Fruit fly (Drosophila melanogaster): Measurements from ENCODE around the gene Mvl.
A peak's percentile ranks its signal among the peaks of the same experiment; 100 is the strongest.

Gene Mvl

DNA sequence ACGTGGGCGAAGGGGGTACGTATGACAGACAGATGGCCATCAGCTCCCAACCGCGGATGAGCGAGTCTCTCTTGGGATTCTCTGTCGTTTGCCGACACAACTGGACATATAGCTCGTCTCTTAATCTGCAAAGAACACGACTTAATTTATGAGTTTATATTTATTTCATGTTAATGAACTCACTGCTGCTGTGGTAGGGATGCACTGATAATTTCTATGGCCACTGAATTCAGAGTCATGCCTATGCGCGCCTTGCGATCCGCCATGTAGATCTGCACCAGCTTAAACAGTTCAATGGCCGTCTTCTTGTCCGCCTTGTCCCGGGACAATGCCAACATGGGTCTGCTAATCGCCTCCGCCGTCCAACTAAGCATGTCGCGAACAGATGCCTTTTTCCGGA, 24.4 kb upstream of the Mvl start:
- TF ChIP-seq CG17801 (GFP tag; optimal IDR thresholded peaks at IDR 0.05; ENCODE audit: partially characterized antibody), result no peak

DNA sequence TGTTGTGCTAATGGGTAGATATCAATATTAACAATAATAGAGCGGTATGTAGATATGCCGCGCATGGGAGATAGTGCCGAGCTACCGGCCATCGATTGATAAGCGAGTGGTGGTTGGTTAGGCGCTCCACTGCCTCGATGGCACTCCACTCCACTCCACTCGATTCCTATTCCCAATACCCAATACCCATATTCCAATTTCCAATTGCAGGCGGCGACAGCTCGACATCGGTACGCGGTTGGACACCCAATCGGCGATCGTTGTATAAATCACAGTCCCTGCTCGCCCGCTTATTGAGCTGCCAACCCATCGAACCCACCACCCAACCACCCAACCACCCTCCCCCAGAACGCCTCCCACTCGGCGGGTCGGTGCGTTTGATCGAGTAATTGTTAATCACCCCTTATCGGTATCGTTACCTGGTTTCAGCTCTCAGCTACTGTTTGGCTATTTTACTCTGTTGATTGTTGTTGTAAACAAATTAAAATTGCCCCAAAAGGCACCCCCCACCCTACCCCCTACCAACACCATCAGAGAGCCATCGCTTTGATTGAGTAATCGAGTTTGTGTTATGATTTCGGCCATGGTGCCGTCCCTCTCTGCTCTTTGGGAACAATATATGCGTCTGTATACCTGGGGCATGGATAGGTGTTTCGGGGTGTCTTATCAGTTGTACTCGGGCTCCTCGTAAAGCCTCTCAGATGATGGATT, 20.4 kb upstream of the Mvl start, which contains the start of gene HHEX:
Gene HHEX (minus strand): TSS at position 51 of the 711 bp plus-strand sequence.
- no peak for TF ChIP-seq CG17801 (GFP tag; optimal IDR thresholded peaks at IDR 0.05; ENCODE audit: partially characterized antibody)

DNA sequence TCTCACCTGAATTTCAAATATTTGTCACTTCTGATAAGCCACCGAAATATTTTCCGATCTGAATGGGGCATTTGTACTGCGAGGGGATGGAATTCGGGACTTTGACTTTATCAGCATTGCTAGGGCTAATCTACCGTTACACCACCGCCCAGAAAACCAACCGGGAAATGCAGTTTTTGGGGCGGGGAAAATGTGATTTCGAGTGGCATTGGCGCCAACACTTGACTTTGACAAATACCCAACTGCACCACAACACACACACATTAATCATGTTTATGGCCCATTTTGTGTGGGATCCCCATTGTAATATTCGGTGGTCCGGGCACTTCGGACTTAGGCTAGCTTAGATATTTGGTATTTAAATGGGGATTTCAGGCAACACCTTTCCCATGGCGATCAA, 18.4 kb upstream of the Mvl start:
- TF ChIP-seq CG17801 (GFP tag; optimal IDR thresholded peaks at IDR 0.05; ENCODE audit: partially characterized antibody), result no peak

DNA sequence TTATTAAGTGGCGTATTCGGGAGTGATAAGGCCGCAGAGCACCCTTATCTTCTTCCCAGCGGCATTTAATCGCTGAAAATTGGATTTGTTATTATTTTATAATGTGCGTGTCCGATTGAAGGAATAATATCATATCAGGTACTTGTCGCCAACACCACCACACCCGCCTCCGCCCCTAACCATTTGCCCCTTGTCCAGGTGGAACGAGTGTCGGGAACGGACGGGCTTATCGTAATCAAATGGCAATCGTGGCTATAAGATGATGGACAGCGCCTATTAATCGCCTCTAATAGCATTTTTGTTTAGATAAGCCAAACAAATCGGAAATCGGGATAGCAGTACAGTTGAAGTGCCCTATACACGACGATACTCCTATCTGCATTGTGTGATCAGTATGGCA, 17.6 kb upstream of the Mvl start:
- no peak for TF ChIP-seq CG17801 (GFP tag; optimal IDR thresholded peaks at IDR 0.05; ENCODE audit: partially characterized antibody)

DNA sequence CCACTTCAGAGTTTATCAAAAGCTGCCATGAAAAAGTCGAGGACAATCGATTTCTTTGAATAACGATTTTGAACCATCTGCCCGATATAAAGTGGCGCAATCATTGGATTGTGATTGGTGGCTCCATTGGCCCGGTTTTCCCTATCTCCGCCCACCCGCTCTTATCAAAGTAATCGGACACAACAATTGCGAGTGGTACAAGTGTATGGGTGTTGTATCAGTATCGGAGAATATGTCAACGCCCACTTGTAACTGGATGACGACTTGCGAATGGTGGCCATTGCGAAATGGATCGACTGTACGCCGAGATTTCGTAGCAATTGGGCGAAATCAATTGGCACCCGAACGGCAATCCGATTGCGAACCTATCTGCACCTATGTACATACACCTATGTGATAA, 17.0 kb upstream of the Mvl start:
- no peak for TF ChIP-seq CG17801 (GFP tag; optimal IDR thresholded peaks at IDR 0.05; ENCODE audit: partially characterized antibody)

DNA sequence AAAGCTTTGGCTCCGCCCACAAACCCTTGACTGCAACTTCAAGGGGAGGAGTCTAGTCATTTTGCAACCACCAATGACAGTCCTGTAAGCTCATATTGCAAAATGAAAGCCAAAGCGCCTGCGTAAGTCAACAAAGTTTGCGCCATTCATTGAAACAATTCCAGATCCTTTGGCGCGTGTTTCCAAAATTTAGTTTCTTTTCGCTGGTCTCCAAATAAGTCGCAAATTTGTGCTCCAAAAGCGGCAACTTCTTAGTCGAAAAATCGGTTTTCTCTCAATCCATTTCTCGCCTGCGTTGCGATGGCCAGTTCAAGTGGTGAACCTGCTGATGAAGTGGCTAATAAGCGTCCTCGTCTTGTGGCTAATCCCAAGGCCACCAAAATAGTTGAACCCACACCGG, 13.1 kb upstream of the Mvl start, which contains the start of gene dmrt93B:
Gene dmrt93B (plus strand): TSS at position 301 of the 400 bp plus-strand sequence.
- TF ChIP-seq CG17801 (GFP tag; optimal IDR thresholded peaks at IDR 0.05; ENCODE audit: partially characterized antibody), result no peak

DNA sequence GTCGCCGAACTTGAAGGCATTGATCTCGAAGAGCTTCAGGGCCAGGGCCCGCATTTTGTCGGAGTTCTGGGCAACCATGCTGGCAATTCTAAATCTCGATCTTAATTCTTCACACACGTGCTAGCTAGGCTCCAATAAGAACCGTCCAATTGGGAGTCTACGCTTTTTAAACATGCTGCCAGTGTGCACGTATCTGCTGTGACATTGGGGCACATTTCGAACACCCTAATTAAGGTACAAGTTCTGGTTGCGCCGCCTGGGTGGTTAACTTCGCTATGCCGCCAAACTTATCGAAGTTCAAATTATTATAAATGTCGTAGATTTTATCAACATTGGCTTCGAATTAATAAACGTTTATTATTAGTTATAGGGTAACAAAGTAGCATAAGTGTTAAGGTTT, 12.5 kb upstream of the Mvl start, which contains the start of gene r-l:
Gene r-l (minus strand): TSS at position 179 of the 400 bp plus-strand sequence.
- TF ChIP-seq CG17801 (GFP tag; optimal IDR thresholded peaks at IDR 0.05; ENCODE audit: partially characterized antibody), result no peak

DNA sequence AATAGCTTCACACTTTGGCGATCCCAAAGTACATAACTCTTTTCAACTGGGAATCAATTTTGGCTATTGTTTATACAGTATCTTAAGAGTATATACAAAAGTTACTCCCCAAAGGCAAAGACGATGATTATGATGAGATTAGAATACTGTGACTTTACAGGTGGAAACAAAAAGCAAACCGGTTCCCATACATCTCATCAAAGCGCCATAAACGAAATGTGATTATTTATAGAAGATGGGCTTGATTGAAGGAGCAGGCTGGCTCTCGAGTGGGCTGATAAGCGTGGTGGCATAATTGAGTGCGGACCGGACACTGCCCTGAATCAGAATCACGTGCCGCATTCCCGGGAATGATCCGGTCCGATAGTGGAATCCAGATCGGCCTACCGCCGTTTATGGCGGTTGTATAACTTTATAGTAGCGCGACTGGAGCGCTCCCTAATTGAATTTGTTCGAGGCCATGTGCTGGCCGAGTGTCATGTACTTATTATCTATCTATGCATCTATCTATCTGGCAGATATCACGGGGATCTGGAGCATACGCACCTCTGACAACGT, 11.4 kb upstream of the Mvl start:
- TF ChIP-seq CG17801 (GFP tag; optimal IDR thresholded peaks at IDR 0.05; ENCODE audit: partially characterized antibody), result no peak

DNA sequence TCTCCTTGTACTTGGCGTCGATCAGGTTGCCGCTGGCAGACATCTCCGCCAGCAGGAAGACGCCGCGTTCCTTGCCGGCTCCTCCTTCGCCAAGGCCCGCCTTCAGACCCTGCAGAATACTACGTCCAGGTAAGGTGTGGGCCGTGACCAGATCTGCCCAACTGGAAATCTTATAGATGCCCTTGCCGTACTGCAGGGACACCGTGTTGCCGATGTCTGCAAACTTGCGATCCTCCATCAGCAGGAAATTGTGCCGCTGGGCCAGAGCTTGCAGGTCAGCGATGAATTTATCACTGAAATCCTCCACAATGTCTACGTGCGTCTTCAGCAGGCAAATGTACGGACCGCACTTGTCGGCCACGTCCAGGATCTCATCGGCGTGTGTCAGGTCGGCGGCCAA, 10.7 kb upstream of the Mvl start:
- no peak for TF ChIP-seq CG17801 (GFP tag; optimal IDR thresholded peaks at IDR 0.05; ENCODE audit: partially characterized antibody)

DNA sequence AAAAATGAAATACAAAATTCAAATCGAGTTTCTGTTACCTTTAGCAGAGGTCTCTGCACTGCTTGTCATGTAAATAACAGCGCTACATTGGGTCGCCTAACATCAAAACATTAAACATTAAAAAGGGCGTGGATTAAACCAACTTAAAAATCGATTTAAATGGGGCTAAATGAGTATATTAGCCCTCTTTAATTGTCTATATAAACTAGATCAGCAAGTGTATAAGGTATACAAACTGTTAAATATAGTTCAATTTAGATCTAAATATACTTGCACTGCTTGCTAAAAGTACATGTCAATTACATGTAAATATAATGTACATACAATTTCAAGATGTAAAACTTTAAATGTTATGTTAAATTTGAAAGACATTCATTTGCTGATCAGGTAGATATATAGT, 9.1 kb upstream of the Mvl start:
- TF ChIP-seq CG17801 (GFP tag; optimal IDR thresholded peaks at IDR 0.05; ENCODE audit: partially characterized antibody), result no peak

DNA sequence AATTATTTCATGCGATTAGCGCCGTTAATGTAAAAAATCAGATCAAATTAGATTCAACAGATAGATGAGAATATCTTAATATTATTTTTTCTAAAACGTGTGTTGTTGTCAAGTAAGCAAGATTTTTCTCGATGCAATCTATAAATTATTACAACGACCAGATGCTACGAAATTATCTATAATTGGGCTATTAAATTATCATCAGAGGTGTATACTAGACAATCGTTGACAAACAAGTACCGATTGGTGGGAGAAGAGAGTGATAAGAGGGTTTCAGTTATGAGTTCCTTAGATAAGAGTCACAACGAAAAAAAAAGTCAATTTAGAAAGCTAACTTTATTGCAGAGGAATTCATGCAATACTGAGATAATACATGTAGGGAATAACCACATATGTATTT, 6.9 kb upstream of the Mvl start:
- TF ChIP-seq CG17801 (GFP tag; optimal IDR thresholded peaks at IDR 0.05; ENCODE audit: partially characterized antibody), result no peak

DNA sequence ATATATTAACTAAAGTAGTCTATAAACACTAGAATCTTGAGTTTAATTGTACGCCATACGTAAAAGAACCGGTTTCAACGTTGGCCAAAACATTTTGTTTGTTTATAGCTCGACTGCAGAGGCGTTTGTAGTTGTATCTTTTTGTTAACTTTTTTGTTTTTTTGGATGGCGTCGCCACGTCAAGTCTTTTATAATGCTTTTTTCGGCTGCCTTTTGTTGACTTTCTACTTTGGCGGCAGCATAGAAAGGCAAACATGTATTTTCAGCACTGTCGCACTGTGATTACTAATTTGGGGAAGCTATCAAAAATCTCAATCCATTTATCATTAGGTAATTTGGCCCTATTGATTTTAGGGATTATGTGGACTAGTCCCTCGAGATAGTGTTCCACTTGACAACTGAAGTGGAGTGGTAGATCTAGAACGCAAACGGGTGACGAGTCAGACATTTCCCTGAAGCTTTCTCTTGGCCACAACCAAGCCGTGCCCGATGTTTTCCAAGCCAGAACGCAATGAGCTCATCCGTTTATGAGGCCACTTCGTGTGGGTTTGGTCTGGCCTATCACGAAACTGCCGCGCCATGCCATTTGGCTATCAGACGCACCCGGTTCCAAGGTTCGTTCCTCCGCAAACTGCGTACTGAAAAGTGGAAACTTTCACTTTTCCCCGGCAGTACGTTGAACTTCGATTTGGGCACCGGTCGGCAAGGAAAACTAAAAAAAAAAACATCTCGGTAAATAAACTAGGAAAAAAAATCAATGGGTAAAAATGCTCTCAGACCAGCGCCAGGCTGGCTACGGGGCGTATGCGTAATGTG, 6.1 kb upstream of the Mvl start:
- TF ChIP-seq CG17801 (GFP tag; optimal IDR thresholded peaks at IDR 0.05; ENCODE audit: partially characterized antibody), result no peak

DNA sequence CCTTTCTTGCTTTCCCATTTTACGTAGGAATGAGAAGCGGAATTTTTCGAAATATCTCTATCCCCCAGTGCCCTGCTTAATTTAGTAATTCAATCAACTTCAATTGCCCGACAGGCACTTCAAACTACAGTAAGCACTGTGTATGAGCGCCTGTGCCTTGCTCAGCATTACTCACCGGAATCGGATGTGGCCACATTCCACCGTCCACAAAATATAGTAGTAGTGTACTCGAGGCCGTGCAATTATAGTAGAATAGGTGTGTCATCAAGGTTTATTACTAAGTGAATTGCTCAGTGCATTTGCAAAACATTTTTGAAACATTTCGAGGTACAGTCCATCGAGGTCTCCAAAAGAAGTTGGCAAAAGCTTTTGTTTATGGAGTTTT, 5.1 kb upstream of the Mvl start:
- TF ChIP-seq CG17801 (GFP tag; optimal IDR thresholded peaks at IDR 0.05; ENCODE audit: partially characterized antibody), result no peak

DNA sequence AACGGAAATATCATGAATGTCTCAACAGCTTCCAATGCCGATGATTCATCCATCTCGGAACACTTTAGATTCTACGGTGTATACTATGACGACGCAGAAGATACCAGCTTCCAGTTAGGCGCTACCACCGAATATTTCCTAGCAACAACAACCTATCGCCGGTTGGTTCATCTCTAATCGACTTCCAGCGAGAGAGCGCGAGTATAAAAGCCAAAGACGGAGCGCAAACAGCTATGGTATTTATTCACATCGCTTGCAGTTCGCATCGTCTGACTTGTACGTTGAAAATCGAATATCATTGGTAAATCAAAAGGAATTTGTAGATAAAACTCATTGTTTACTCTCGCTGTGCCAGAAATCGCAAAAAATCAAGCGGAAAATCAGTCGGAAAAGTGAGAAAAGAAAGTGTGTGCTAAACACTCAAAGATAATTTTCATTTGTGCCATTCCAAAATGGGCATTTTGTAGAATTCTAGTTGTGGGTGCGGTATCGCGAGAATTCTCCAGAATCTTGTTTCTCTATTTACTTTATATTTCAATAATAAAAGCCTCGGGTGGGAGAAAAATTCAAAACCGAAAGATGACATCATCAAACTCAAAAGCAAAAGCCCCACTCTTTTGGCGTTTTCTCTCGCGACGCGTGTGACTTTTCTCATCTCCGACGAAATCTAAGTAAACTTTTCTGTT, 4.6 kb upstream of the Mvl start, which contains the start of gene AnxB9:
Gene AnxB9 (plus strand): TSS at position 232 of the 686 bp plus-strand sequence.
- TF ChIP-seq CG17801 (GFP tag; optimal IDR thresholded peaks at IDR 0.05; ENCODE audit: partially characterized antibody), result peak; percentile 66
